Worm (Caenorhabditis elegans): Measurements from ENCODE around the gene F57B9.3.

Gene F57B9.3

ce11 chrIII:6968655-6969054 is 29.0 kb downstream of the F57B9.3 start:
- TF ChIP-seq cnd-1 (tag; optimal IDR thresholded peaks at IDR 0.05) (no peak), mab-5 (tag; optimal IDR thresholded peaks at IDR 0.05) (no peak), nhr-76 (tag; optimal IDR thresholded peaks at IDR 0.05) (no peak), nhr-12 (tag; optimal IDR thresholded peaks at IDR 0.05) (no peak), flh-1 (GFP tag; optimal IDR thresholded peaks at IDR 0.05) (no peak), sem-2 (GFP tag; optimal IDR thresholded peaks at IDR 0.05) (no peak), ham-2 (GFP tag; optimal IDR thresholded peaks at IDR 0.05) (no peak), blmp-1 (tag; optimal IDR thresholded peaks at IDR 0.05) (no peak), mls-2 (tag; optimal IDR thresholded peaks at IDR 0.05) (no peak), M03D4.4 (tag; optimal IDR thresholded peaks at IDR 0.05) (no peak)

DNA sequence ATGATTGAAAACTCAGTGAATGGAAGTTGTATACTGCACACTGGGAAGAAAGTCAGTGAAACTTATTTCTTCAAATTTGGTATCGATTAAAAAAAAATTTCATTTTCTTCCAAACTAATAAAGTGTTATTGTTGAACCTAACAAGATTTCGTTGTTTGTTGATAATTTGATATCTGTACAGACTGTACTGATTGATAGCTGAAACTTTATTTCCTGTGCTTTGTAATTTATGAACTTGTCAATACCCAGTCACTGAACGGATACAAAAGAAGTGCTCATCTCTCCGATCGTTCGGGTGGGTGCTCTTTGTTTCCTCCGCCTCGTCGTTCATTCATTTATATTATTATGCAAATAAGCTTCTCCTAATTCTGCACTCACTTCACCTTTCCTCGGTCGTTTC is 29.5 kb downstream of the F57B9.3 start, which contains the start of gene F31E3.12:
F31E3.12 (plus strand) TSS at position 301 of the 400 bp plus-strand sequence.
- no peak for TF ChIP-seq cnd-1 (tag; optimal IDR thresholded peaks at IDR 0.05)
- TF ChIP-seq nhr-76 (tag; optimal IDR thresholded peaks at IDR 0.05): no peak
- no peak for TF ChIP-seq tbx-8 (GFP tag; optimal IDR thresholded peaks at IDR 0.05)
- TF ChIP-seq nhr-2 (tag; optimal IDR thresholded peaks at IDR 0.05): no peak
- no peak for TF ChIP-seq elt-3 (tag; optimal IDR thresholded peaks at IDR 0.05)
- no peak for TF ChIP-seq nhr-12 (tag; optimal IDR thresholded peaks at IDR 0.05)
- TF ChIP-seq lin-13 (tag; optimal IDR thresholded peaks at IDR 0.05): no peak
- no peak for TF ChIP-seq M03D4.4 (tag; optimal IDR thresholded peaks at IDR 0.05)
- TF ChIP-seq nhr-237 (tag; optimal IDR thresholded peaks at IDR 0.05): no peak
- no peak for TF ChIP-seq ham-2 (GFP tag; optimal IDR thresholded peaks at IDR 0.05)
- no peak for TF ChIP-seq ceh-39 (tag; optimal IDR thresholded peaks at IDR 0.05)
- no peak for TF ChIP-seq pha-4 (tag; optimal IDR thresholded peaks at IDR 0.05)
- no peak for TF ChIP-seq ztf-11 (tag; optimal IDR thresholded peaks at IDR 0.05)

- TF ChIP-seq ceh-39 (tag; optimal IDR thresholded peaks at IDR 0.05) (no peak), M03D4.4 (tag; optimal IDR thresholded peaks at IDR 0.05) (no peak), zip-8 (tag; optimal IDR thresholded peaks at IDR 0.05) (no peak), lsy-2 (tag; optimal IDR thresholded peaks at IDR 0.05) (no peak), ceh-43 (GFP tag; optimal IDR thresholded peaks at IDR 0.05) (no peak), snpc-4 (tag; optimal IDR thresholded peaks at IDR 0.05) (no peak), cnd-1 (tag; optimal IDR thresholded peaks at IDR 0.05) (no peak), ztf-11 (tag; optimal IDR thresholded peaks at IDR 0.05) (no peak), lin-13 (tag; optimal IDR thresholded peaks at IDR 0.05) (no peak), tbx-8 (GFP tag; optimal IDR thresholded peaks at IDR 0.05) (no peak), unc-62 (GFP tag; optimal IDR thresholded peaks at IDR 0.05) (no peak), blmp-1 (tag; optimal IDR thresholded peaks at IDR 0.05) (no peak), pha-4 (tag; optimal IDR thresholded peaks at IDR 0.05) (no peak), bed-3 (GFP tag; optimal IDR thresholded peaks at IDR 0.05) (no peak)
Observed at ce11 chrIII:6969781-6970342, 30.2 kb downstream of the F57B9.3 start.

ce11 chrIII:6970744-6971143 is 31.1 kb downstream of the F57B9.3 start:
- no peak for TF ChIP-seq sem-2 (GFP tag; optimal IDR thresholded peaks at IDR 0.05)
- TF ChIP-seq cnd-1 (tag; optimal IDR thresholded peaks at IDR 0.05): no peak

- TF ChIP-seq ceh-43 (GFP tag; optimal IDR thresholded peaks at IDR 0.05): peak; percentile 39
- peak; percentile 97 for TF ChIP-seq ceh-39 (tag; optimal IDR thresholded peaks at IDR 0.05)
- TF ChIP-seq sem-2 (GFP tag; optimal IDR thresholded peaks at IDR 0.05): no peak
- peak; percentile 85 for TF ChIP-seq unc-62 (GFP tag; optimal IDR thresholded peaks at IDR 0.05)
- peak; percentile 80 for TF ChIP-seq nhr-2 (tag; optimal IDR thresholded peaks at IDR 0.05)
- TF ChIP-seq mab-5 (tag; optimal IDR thresholded peaks at IDR 0.05): peak; percentile 75
- peak; percentile 79 for TF ChIP-seq ztf-11 (tag; optimal IDR thresholded peaks at IDR 0.05)
- peak; percentile 19 for TF ChIP-seq blmp-1 (tag; optimal IDR thresholded peaks at IDR 0.05)
- TF ChIP-seq nhr-237 (tag; optimal IDR thresholded peaks at IDR 0.05): peak; percentile 96
- TF ChIP-seq tbx-8 (GFP tag; optimal IDR thresholded peaks at IDR 0.05): no peak
- TF ChIP-seq elt-3 (tag; optimal IDR thresholded peaks at IDR 0.05): peak; percentile 63
- no peak for TF ChIP-seq lin-32 (GFP tag; optimal IDR thresholded peaks at IDR 0.05)
- peak; percentile 71 for TF ChIP-seq drap-1 (GFP tag; optimal IDR thresholded peaks at IDR 0.05)
- TF ChIP-seq unc-120 (tag; optimal IDR thresholded peaks at IDR 0.05; ENCODE audit: poor library complexity, severe bottlenecking): peak; percentile 76
- peak; percentile 73 for TF ChIP-seq M03D4.4 (tag; optimal IDR thresholded peaks at IDR 0.05)
- peak; percentile 91 for TF ChIP-seq lin-13 (tag; optimal IDR thresholded peaks at IDR 0.05)
- TF ChIP-seq pha-4 (tag; optimal IDR thresholded peaks at IDR 0.05): peak; percentile 97
- peak; percentile 100 for TF ChIP-seq lsy-2 (tag; optimal IDR thresholded peaks at IDR 0.05)
- peak; percentile 89 for TF ChIP-seq ces-1 (GFP tag; optimal IDR thresholded peaks at IDR 0.05)
- no peak for TF ChIP-seq elt-1 (tag; optimal IDR thresholded peaks at IDR 0.05; ENCODE audit: borderline replicate concordance, insufficient read depth)
- no peak for TF ChIP-seq flh-1 (GFP tag; optimal IDR thresholded peaks at IDR 0.05)
- peak; percentile 58 for TF ChIP-seq mls-2 (tag; optimal IDR thresholded peaks at IDR 0.05)
- peak; percentile 18 for TF ChIP-seq bed-3 (GFP tag; optimal IDR thresholded peaks at IDR 0.05)
- TF ChIP-seq cnd-1 (tag; optimal IDR thresholded peaks at IDR 0.05): peak; percentile 31
- peak; percentile 97 for TF ChIP-seq mep-1 (tag; optimal IDR thresholded peaks at IDR 0.05)
- no peak for TF ChIP-seq ceh-83 (GFP tag; optimal IDR thresholded peaks at IDR 0.05)
- TF ChIP-seq nhr-28 (tag; optimal IDR thresholded peaks at IDR 0.05): no peak
- TF ChIP-seq sptf-1 (tag; optimal IDR thresholded peaks at IDR 0.05): peak; percentile 87
- no peak for TF ChIP-seq nhr-12 (tag; optimal IDR thresholded peaks at IDR 0.05)
- no peak for TF ChIP-seq snpc-4 (tag; optimal IDR thresholded peaks at IDR 0.05)
- TF ChIP-seq hlh-1 (tag; optimal IDR thresholded peaks at IDR 0.05): peak; percentile 83
- TF ChIP-seq zip-8 (tag; optimal IDR thresholded peaks at IDR 0.05): no peak
Observed at ce11 chrIII:6971662-6972284, 32.1 kb downstream of the F57B9.3 start, which contains the start of the genes eef-1A.1 and rfc-4. eef-1A.1 (minus strand) TSS chrIII:6971712. rfc-4 (plus strand) TSS chrIII:6972253.
